Fruit fly (Drosophila melanogaster) whole organism, wandering third instar larva: ENCODE results near the gene CG9997.
"Not testable (repeated sequence)": the region's sequence is repeated elsewhere in the genome, so short reads cannot be mapped to it uniquely, and the experiment has no call there.

Experiments
- Dfd ChIP-seq: fragments of >200 bp; optimal IDR thresholded peaks from 2 replicates; lab custom pipeline; 2017; ENCODE audit warnings: missing biosample characterization, missing genetic modification characterization
- HLH106 ChIP-seq: fragments of 200-800 bp; optimal IDR thresholded peaks from 3 replicates; lab custom pipeline; 2019; ENCODE audit warnings: missing biosample characterization, mild to moderate bottlenecking, missing genetic modification characterization, moderate library complexity
- Hr83 ChIP-seq: fragments of 200-300 bp; sonication (Bioruptor generic); optimal IDR thresholded peaks from 2 replicates; lab custom pipeline; 2016; ENCODE audit warnings: missing biosample characterization, mild to moderate bottlenecking, missing genetic modification characterization, moderate library complexity; ENCODE audit not compliant: poor library complexity, severe bottlenecking
- Mio ChIP-seq: sonication (Bioruptor generic); optimal IDR thresholded peaks from 2 replicates; lab custom pipeline; 2016; ENCODE audit warnings: missing biosample characterization, missing genetic modification characterization
- OdsH ChIP-seq: fragments of 200-800 bp; sonication (Bioruptor generic); optimal IDR thresholded peaks from 2 replicates; lab custom pipeline; 2016; ENCODE audit warnings: missing biosample characterization, mild to moderate bottlenecking, missing genetic modification characterization
- Vsx2 ChIP-seq: fragments of 200-300, 225-300 bp; sonication (Bioruptor generic); optimal IDR thresholded peaks from 2 replicates; lab custom pipeline; 2018; ENCODE audit warnings: missing biosample characterization, missing genetic modification characterization; ENCODE audit not compliant: partially characterized antibody
- brk ChIP-seq: fragments of 200-800 bp; sonication (Bioruptor generic); optimal IDR thresholded peaks from 2 replicates; lab custom pipeline; 2016; ENCODE audit warnings: missing biosample characterization, mild to moderate bottlenecking, missing genetic modification characterization
- dl ChIP-seq, 2 experiments: fragments of 175-275, 200-275 bp in 1 of 2; fragments of 200-275 bp in 1 of 2; sonication (Bioruptor generic); optimal IDR thresholded peaks; lab custom pipeline; 2018; ENCODE audit warnings: mild to moderate bottlenecking in 2 of 2, missing biosample characterization in 2 of 2, missing genetic modification characterization in 2 of 2, moderate library complexity in 2 of 2; ENCODE audit not compliant: partially characterized antibody in 2 of 2, insufficient read depth in 1 of 2
- rgr ChIP-seq: fragments of 200-800 bp; sonication (Bioruptor generic); optimal IDR thresholded peaks from 3 replicates; lab custom pipeline; 2016; ENCODE audit warnings: missing biosample characterization, mild to moderate bottlenecking, missing genetic modification characterization
- usp ChIP-seq: fragments of >200 bp; optimal IDR thresholded peaks from 2 replicates; lab custom pipeline; 2017; ENCODE audit warnings: missing biosample characterization, missing genetic modification characterization

Gene CG9997

DNA sequence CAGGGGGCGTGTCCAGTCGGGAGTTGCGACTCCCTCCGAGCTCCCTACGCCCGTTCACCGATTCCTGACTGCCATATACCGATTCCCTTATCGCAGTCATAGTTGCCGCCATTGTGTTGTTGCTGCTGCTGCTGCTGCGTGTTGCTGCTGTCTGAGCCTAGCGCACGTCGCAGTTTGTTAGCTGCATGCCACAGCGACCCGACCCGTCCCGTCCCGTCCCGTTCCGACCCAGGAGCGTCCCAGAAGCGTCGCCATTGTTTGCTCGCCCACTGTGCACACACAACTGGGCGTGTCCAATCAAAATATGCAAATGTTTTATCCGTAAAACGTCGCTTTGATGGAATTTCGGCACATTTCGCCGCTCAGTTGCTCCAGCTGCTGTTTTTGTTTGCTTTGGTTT is 18.9 kb upstream of the CG9997 start:
- no peak for TF ChIP-seq Hr83 (GFP tag; lab: Kevin White, UChicago)
- no peak for TF ChIP-seq dl (GFP tag; optimal IDR thresholded peaks at IDR 0.05; lab: Kevin White, UChicago; ENCODE audit: insufficient read depth in 1 of 2, partially characterized antibody in 2 of 2)
- TF ChIP-seq rgr (GFP tag; lab: Kevin White, UChicago) = no peak
- peak; percentile 90 for TF ChIP-seq Dfd (GFP tag; lab: Kevin White, UChicago)
- no peak for TF ChIP-seq OdsH (GFP tag; lab: Kevin White, UChicago)

- not testable (repeated sequence) for TF ChIP-seq brk (GFP tag; lab: Kevin White, UChicago); Vsx2; HLH106 (tag; lab: Kevin White, UChicago)
These were observed 1.4 kb upstream of the CG9997 start, which contains the start of gene aqrs for dm6 chr3R:28758134-28758533. TSS of gene aqrs (minus strand) at chr3R:28758234.

- no peak for TF ChIP-seq Mio (GFP tag; lab: Kevin White, UChicago)
These were observed 5.1 kb downstream of the CG9997 start, which contains the start of gene CG10000 for dm6 chr3R:28751611-28752129. TSS of gene CG10000 (minus strand) at chr3R:28751661.

DNA sequence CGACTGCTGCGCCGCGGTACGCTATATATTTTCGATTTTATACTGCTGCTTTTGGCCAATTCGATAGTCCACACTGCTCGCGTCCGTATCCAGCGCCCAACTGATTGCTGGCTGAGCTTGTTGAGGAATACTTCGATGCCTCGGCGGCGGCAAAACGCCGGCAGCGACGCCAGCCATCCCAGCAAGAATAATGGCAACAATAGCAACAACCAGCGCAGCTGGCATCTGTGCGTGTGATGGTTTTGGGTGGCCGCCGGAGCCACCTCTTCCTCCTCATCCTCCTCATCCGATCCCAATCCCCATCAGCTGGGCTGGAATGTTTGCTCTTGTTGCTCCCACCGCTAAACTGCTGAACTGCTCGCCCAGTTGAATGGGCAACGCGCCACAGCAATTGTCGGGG is 12.1 kb downstream of the CG9997 start, which contains the start of gene AstA-R2:
AstA-R2 (minus strand) TSS at position 101 of the 400 bp plus-strand sequence.
- TF ChIP-seq usp (GFP tag; lab: Kevin White, UChicago) = no peak
